Worm (Caenorhabditis elegans) whole organism, early embryonic: ENCODE data around the gene Y49F6C.6.

Source experiments
- B0310.2 ChIP-seq: sonication (generic microtip); optimal IDR thresholded peaks from 2 replicates; lab custom pipeline; 2016; ENCODE audit warnings: mild to moderate bottlenecking, missing genetic modification characterization, missing compliant biosample characterization
- F13C5.2 ChIP-seq: sonication (generic microtip); optimal IDR thresholded peaks from 2 replicates; lab custom pipeline; 2017; ENCODE audit warnings: mild to moderate bottlenecking, missing genetic modification characterization, inconsistent platforms, missing compliant biosample characterization
- aly-1 ChIP-seq: sonication (generic microtip); optimal IDR thresholded peaks from 2 replicates; lab custom pipeline; 2016; ENCODE audit warnings: missing genetic modification characterization, missing compliant biosample characterization
- ama-1 ChIP-seq: fragments of 150-350 bp; optimal IDR thresholded peaks from 2 replicates; lab custom pipeline; 2014
- ceh-13 ChIP-seq: fragments of 200-800 bp; sonication (Bioruptor generic); optimal IDR thresholded peaks from 2 replicates; lab custom pipeline; 2018; ENCODE audit warnings: mild to moderate bottlenecking, missing genetic modification characterization, missing compliant biosample characterization
- ceh-36 ChIP-seq: sonication (generic microtip); optimal IDR thresholded peaks from 2 replicates; lab custom pipeline; 2016; ENCODE audit warnings: missing genetic modification characterization, inconsistent platforms, missing compliant biosample characterization
- ets-7 ChIP-seq: sonication (generic microtip); optimal IDR thresholded peaks from 2 replicates; lab custom pipeline; 2016; ENCODE audit warnings: missing genotype, missing genetic modification characterization, missing compliant biosample characterization
- flt-1 ChIP-seq: fragments of 200-800 bp; sonication (Bioruptor generic); IDR thresholded peaks from 2 replicates; pipeline ENCODE4 v1.3.6; 2022; ENCODE audit warnings: missing genetic modification characterization, missing compliant biosample characterization
- hmbx-1 ChIP-seq: sonication (generic microtip); optimal IDR thresholded peaks from 2 replicates; lab custom pipeline; 2016; ENCODE audit warnings: mild to moderate bottlenecking, missing genetic modification characterization, missing compliant biosample characterization
- hmg-4 ChIP-seq: fragments of 200-800 bp; sonication (Bioruptor generic); optimal IDR thresholded peaks from 2 replicates; lab custom pipeline; 2018; ENCODE audit warnings: mild to moderate bottlenecking, missing genetic modification characterization, missing compliant biosample characterization
- hnd-1 ChIP-seq: sonication (generic microtip); optimal IDR thresholded peaks from 2 replicates; lab custom pipeline; 2016; ENCODE audit warnings: missing genetic modification characterization, missing compliant biosample characterization
- pes-1 ChIP-seq: fragments of 200-800 bp; sonication (Bioruptor generic); IDR thresholded peaks from 2 replicates; pipeline ENCODE4 v1.3.6; 2022; ENCODE audit warnings: missing genetic modification reagents, missing genetic modification characterization, missing compliant biosample characterization
- scrt-1 ChIP-seq: fragments of 200-800 bp; sonication (Bioruptor generic); IDR thresholded peaks from 2 replicates; pipeline ENCODE4 v1.3.6; 2022; ENCODE audit warnings: missing genetic modification characterization, missing compliant biosample characterization
- sea-1 ChIP-seq: fragments of 200-800 bp; sonication (Bioruptor generic); conservative IDR thresholded peaks from 2 replicates; pipeline ENCODE4 v1.3.6; 2022; ENCODE audit warnings: missing genetic modification characterization, missing compliant biosample characterization
- tbx-11 ChIP-seq: fragments of 200-800 bp; sonication (Bioruptor generic); IDR thresholded peaks from 2 replicates; pipeline ENCODE4 v1.3.6; 2022; ENCODE audit warnings: missing genetic modification characterization, missing compliant biosample characterization
- tbx-37 ChIP-seq: fragments of 200-800 bp; sonication (Bioruptor generic); conservative IDR thresholded peaks from 2 replicates; pipeline ENCODE4 v1.3.6; 2022; ENCODE audit warnings: missing genetic modification reagents, missing genetic modification characterization, missing compliant biosample characterization
- tra-4 ChIP-seq: sonication (generic microtip); optimal IDR thresholded peaks from 2 replicates; lab custom pipeline; 2017; ENCODE audit warnings: missing genetic modification characterization, missing compliant biosample characterization

Y49F6C.6 gene

ce11 chrII:3387503-3387902 lies 20.5 kb upstream of the Y49F6C.6 start, which contains the start of gene T06D4.6:
Gene T06D4.6, minus strand, starts transcription at chrII:3387603.
- TF ChIP-seq hmg-4 (GFP tag; lab: Kevin White, UChicago) (no peak), ama-1 (no peak), ceh-36 (tag; lab: Kevin White, UChicago) (no peak), F13C5.2 (tag; lab: Kevin White, UChicago) (no peak), B0310.2 (tag; lab: Kevin White, UChicago) (no peak), hnd-1 (tag; lab: Kevin White, UChicago) (no peak), pes-1 (GFP tag; lab: Robert Waterston, UW) (no peak), tra-4 (tag; lab: Kevin White, UChicago) (no peak), sea-1 (GFP tag; lab: Robert Waterston, UW) (no peak), flt-1 (GFP tag; lab: Robert Waterston, UW) (no peak), aly-1 (tag; lab: Kevin White, UChicago) (no peak), tbx-11 (GFP tag; lab: Robert Waterston, UW) (no peak), hmbx-1 (no peak)

ce11 chrII:3385736-3386135 lies 18.7 kb upstream of the Y49F6C.6 start, which contains the start of gene T06D4.2:
Gene T06D4.2, minus strand, starts transcription at chrII:3385905.
- TF ChIP-seq ets-7 (tag; lab: Kevin White, UChicago) = no peak
- TF ChIP-seq aly-1 (tag; lab: Kevin White, UChicago) = no peak
- TF ChIP-seq ceh-13 (GFP tag; lab: Kevin White, UChicago) = no peak
- TF ChIP-seq tra-4 (tag; lab: Kevin White, UChicago) = no peak
- no peak for TF ChIP-seq tbx-11 (GFP tag; lab: Robert Waterston, UW)
- TF ChIP-seq F13C5.2 (tag; lab: Kevin White, UChicago) = no peak
- TF ChIP-seq flt-1 (GFP tag; lab: Robert Waterston, UW) = no peak
- TF ChIP-seq ama-1 = no peak
- no peak for TF ChIP-seq pes-1 (GFP tag; lab: Robert Waterston, UW)
- no peak for TF ChIP-seq hnd-1 (tag; lab: Kevin White, UChicago)
- TF ChIP-seq ceh-36 (tag; lab: Kevin White, UChicago) = no peak
- TF ChIP-seq scrt-1 (GFP tag; lab: Robert Waterston, UW) = no peak
- no peak for TF ChIP-seq hmbx-1
- TF ChIP-seq sea-1 (GFP tag; lab: Robert Waterston, UW) = no peak
- no peak for TF ChIP-seq hmg-4 (GFP tag; lab: Kevin White, UChicago)
- TF ChIP-seq tbx-37 = no peak
- TF ChIP-seq B0310.2 (tag; lab: Kevin White, UChicago) = no peak

DNA sequence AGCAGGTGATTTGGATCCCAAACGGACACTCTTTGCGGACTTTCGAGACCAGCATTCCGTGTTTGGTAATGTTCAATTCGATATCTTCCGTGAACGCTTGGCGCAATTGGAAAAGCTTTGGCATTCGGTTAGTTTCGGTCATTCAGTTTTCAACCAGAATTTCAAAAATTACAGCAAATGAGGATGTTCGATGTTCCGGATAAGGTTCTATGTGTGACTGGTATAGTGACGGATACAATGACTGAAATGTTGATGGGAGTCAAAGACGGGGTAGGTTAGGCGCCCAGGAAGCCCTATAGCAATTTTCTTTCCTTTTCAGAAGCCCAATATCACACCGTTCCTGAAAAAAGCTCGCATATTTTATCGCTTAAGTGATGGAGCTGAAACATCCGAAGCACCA lies 16.1 kb upstream of the Y49F6C.6 start:
- no peak for TF ChIP-seq flt-1 (GFP tag; lab: Robert Waterston, UW)

- TF ChIP-seq hmg-4 (GFP tag; lab: Kevin White, UChicago) (no peak), F13C5.2 (tag; lab: Kevin White, UChicago) (no peak), flt-1 (GFP tag; lab: Robert Waterston, UW) (no peak), sea-1 (GFP tag; lab: Robert Waterston, UW) (no peak), hmbx-1 (no peak), hnd-1 (tag; lab: Kevin White, UChicago) (no peak), tbx-11 (GFP tag; lab: Robert Waterston, UW) (no peak), tbx-37 (no peak), ama-1 (no peak), scrt-1 (GFP tag; lab: Robert Waterston, UW) (no peak), ceh-36 (tag; lab: Kevin White, UChicago) (no peak), pes-1 (GFP tag; lab: Robert Waterston, UW) (no peak), B0310.2 (tag; lab: Kevin White, UChicago) (no peak)
These were observed 14.5 kb upstream of the Y49F6C.6 start, which contains the start of gene T06D4.1 for ce11 chrII:3381510-3381909. Gene T06D4.1, plus strand, starts transcription at chrII:3381830.

- TF ChIP-seq scrt-1 (GFP tag; lab: Robert Waterston, UW) (no peak), flt-1 (GFP tag; lab: Robert Waterston, UW) (no peak), ama-1 (no peak), pes-1 (GFP tag; lab: Robert Waterston, UW) (no peak), tbx-11 (GFP tag; lab: Robert Waterston, UW) (no peak), F13C5.2 (tag; lab: Kevin White, UChicago) (no peak), hnd-1 (tag; lab: Kevin White, UChicago) (no peak), ets-7 (tag; lab: Kevin White, UChicago) (no peak)
These were observed 11.3 kb upstream of the Y49F6C.6 start, which contains the start of gene Y49F6C.2 for ce11 chrII:3378275-3378674. Gene Y49F6C.2, plus strand, starts transcription at chrII:3378575.

ce11 chrII:3376789-3377188 lies 9.8 kb upstream of the Y49F6C.6 start, which contains the start of gene bath-9:
Gene bath-9, plus strand, starts transcription at chrII:3377089.
- TF ChIP-seq tbx-11 (GFP tag; lab: Robert Waterston, UW) (no peak), ceh-13 (GFP tag; lab: Kevin White, UChicago) (no peak), F13C5.2 (tag; lab: Kevin White, UChicago) (no peak), aly-1 (tag; lab: Kevin White, UChicago) (no peak), ceh-36 (tag; lab: Kevin White, UChicago) (no peak), hnd-1 (tag; lab: Kevin White, UChicago) (no peak)

ce11 chrII:3375302-3375701 lies 8.3 kb upstream of the Y49F6C.6 start:
- no peak for TF ChIP-seq tbx-11 (GFP tag; lab: Robert Waterston, UW)
- TF ChIP-seq ets-7 (tag; lab: Kevin White, UChicago) = no peak
- no peak for TF ChIP-seq ama-1
- TF ChIP-seq sea-1 (GFP tag; lab: Robert Waterston, UW) = no peak
- no peak for TF ChIP-seq F13C5.2 (tag; lab: Kevin White, UChicago)

DNA sequence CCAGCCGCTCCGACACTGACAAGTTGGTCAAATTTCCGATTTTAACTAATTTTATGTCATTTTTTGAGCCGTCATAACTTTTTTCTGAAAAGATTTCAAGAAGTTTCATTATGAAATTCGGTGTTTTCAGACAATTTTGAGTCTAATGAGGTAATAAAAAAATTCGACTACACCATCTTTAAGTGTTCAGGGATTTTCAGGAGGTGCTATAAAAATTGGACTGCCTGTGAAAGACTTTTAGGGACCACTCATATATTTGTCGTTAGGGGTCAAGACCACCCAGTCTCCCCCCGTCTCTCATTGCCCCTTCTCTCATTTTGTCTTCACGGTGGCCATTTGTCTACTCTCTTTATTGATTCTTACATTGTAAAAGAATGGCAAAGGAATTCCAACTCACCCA lies 7.8 kb upstream of the Y49F6C.6 start, which contains the start of gene bath-10:
Gene bath-10, plus strand, starts transcription at position 301 of the 400 bp plus-strand sequence.
- no peak for TF ChIP-seq B0310.2 (tag; lab: Kevin White, UChicago)
- no peak for TF ChIP-seq ceh-36 (tag; lab: Kevin White, UChicago)
- no peak for TF ChIP-seq tbx-37
- no peak for TF ChIP-seq scrt-1 (GFP tag; lab: Robert Waterston, UW)
